Fruit fly (Drosophila melanogaster): Measurements from ENCODE around the gene CG33641.
A peak's percentile ranks its signal among the peaks of the same experiment; 100 is the strongest.

The CG33641 gene

dm6 chr2L:13570982-13571426, 42.2 kb downstream of the CG33641 start:
- TF ChIP-seq Met (GFP tag; optimal IDR thresholded peaks at IDR 0.05), result peak; percentile 96
- peak; percentile 50 for TF ChIP-seq CG1621 (tag; optimal IDR thresholded peaks at IDR 0.05)
- peak; percentile 85 for TF ChIP-seq vri (GFP tag; optimal IDR thresholded peaks at IDR 0.05)
- TF ChIP-seq CG10631 (GFP tag; optimal IDR thresholded peaks at IDR 0.05), result peak; percentile 86
- TF ChIP-seq achi (GFP tag; optimal IDR thresholded peaks at IDR 0.05), result peak; percentile 94
- peak; percentile 82 to 86 for TF ChIP-seq ss (GFP tag; optimal IDR thresholded peaks at IDR 0.05)
- peak; percentile 87 for TF ChIP-seq CG6854 (GFP tag; optimal IDR thresholded peaks at IDR 0.05)
- TF ChIP-seq spab (GFP tag; optimal IDR thresholded peaks at IDR 0.05), result peak; percentile 86
- TF ChIP-seq CG6276 (GFP tag; optimal IDR thresholded peaks at IDR 0.05), result peak; percentile 89
- TF ChIP-seq CG3919 (GFP tag; optimal IDR thresholded peaks at IDR 0.05), result peak; percentile 95
- peak; percentile 93 for TF ChIP-seq CG32006 (GFP tag; optimal IDR thresholded peaks at IDR 0.05)
- TF ChIP-seq CG8319 (GFP tag; optimal IDR thresholded peaks at IDR 0.05), result peak; percentile 88
- TF ChIP-seq net (GFP tag; optimal IDR thresholded peaks at IDR 0.05), result peak; percentile 91
- TF ChIP-seq lz (GFP tag; optimal IDR thresholded peaks at IDR 0.05), result peak; percentile 94
- peak; percentile 75 for TF ChIP-seq Gug (GFP tag; IDR thresholded peaks at IDR 0.05)
- no peak for TF ChIP-seq Hr38 (GFP tag; optimal IDR thresholded peaks at IDR 0.05)
- peak; percentile 80 for TF ChIP-seq CG4318 (GFP tag; optimal IDR thresholded peaks at IDR 0.05)
- peak; percentile 76 for TF ChIP-seq Ets96B (tag; optimal IDR thresholded peaks at IDR 0.05)
- peak; percentile 91 for TF ChIP-seq CG6792 (GFP tag; optimal IDR thresholded peaks at IDR 0.05)
- TF ChIP-seq Ets21C (GFP tag; optimal IDR thresholded peaks at IDR 0.05), result peak; percentile 85
- peak; percentile 92 for TF ChIP-seq pdm3 (GFP tag; optimal IDR thresholded peaks at IDR 0.05)
- TF ChIP-seq CG6808 (GFP tag; optimal IDR thresholded peaks at IDR 0.05), result peak; percentile 90
- TF ChIP-seq CG34406 (GFP tag; optimal IDR thresholded peaks at IDR 0.05), result peak; percentile 92
- TF ChIP-seq Sox14 (GFP tag; optimal IDR thresholded peaks at IDR 0.05), result peak; percentile 92
- peak; percentile 60 for TF ChIP-seq dsx (GFP tag; optimal IDR thresholded peaks at IDR 0.05; ENCODE audit: poor library complexity, severe bottlenecking)
- peak in 1 of 2 experiments; percentile 92 for TF ChIP-seq salr (GFP tag; optimal IDR thresholded peaks at IDR 0.05)
- TF ChIP-seq Hr4 (GFP tag; optimal IDR thresholded peaks at IDR 0.05), result peak; percentile 91
- peak; percentile 90 for TF ChIP-seq Lpt (GFP tag; optimal IDR thresholded peaks at IDR 0.05)
- peak; percentile 83 for TF ChIP-seq CG7368 (GFP tag; optimal IDR thresholded peaks at IDR 0.05)
- peak; percentile 89 for TF ChIP-seq cyc (GFP tag; optimal IDR thresholded peaks at IDR 0.05)
- TF ChIP-seq Smox (GFP tag; optimal IDR thresholded peaks at IDR 0.05), result peak; percentile 95
- TF ChIP-seq CG8119 (GFP tag; IDR thresholded peaks at IDR 0.05), result peak; percentile 94
- peak; percentile 84 for TF ChIP-seq CG10669 (GFP tag; optimal IDR thresholded peaks at IDR 0.05)
- TF ChIP-seq CG9139 (GFP tag; optimal IDR thresholded peaks at IDR 0.05), result peak; percentile 71
- peak; percentile 71 for TF ChIP-seq CG11902 (GFP tag; optimal IDR thresholded peaks at IDR 0.05)
- TF ChIP-seq topi (GFP tag; optimal IDR thresholded peaks at IDR 0.05), result peak; percentile 95
- TF ChIP-seq CG16779 (tag; optimal IDR thresholded peaks at IDR 0.05), result peak; percentile 85
- TF ChIP-seq Hr39 (GFP tag; optimal IDR thresholded peaks at IDR 0.05), result peak; percentile 89
- TF ChIP-seq Sox102F (GFP tag; optimal IDR thresholded peaks at IDR 0.05), result peak; percentile 97
- TF ChIP-seq CG11294 (GFP tag; IDR thresholded peaks at IDR 0.05), result peak; percentile 57
- TF ChIP-seq CG31627 (GFP tag; optimal IDR thresholded peaks at IDR 0.05), result peak; percentile 91
- TF ChIP-seq Eip93F (GFP tag; optimal IDR thresholded peaks at IDR 0.05), result peak; percentile 93
- peak; percentile 93 for TF ChIP-seq acj6 (GFP tag; optimal IDR thresholded peaks at IDR 0.05)
- peak; percentile 77 for TF ChIP-seq Sox15 (GFP tag; optimal IDR thresholded peaks at IDR 0.05)
- TF ChIP-seq CG8632 (GFP tag; optimal IDR thresholded peaks at IDR 0.05), result peak; percentile 91
- no peak for TF ChIP-seq fkh (GFP tag; optimal IDR thresholded peaks at IDR 0.05)
- TF ChIP-seq fd85E (GFP tag; optimal IDR thresholded peaks at IDR 0.05), result peak; percentile 58
- peak; percentile 94 for TF ChIP-seq svp (GFP tag)
- TF ChIP-seq Eip78C (GFP tag), result peak; percentile 99
- peak; percentile 90 for TF ChIP-seq CG15336 (GFP tag; IDR thresholded peaks at IDR 0.05)
- peak; percentile 97 for TF ChIP-seq esn (GFP tag; optimal IDR thresholded peaks at IDR 0.05)
- peak; percentile 81 for TF ChIP-seq Blimp-1 (GFP tag; optimal IDR thresholded peaks at IDR 0.05)
